Worm (Caenorhabditis elegans) whole organism, L2 larva: ENCODE data around the gene B0524.2.

Source experiments
- C34F6.9 ChIP-seq: fragments of 150-350 bp; optimal IDR thresholded peaks from 2 replicates; lab custom pipeline; 2014; ENCODE audit warnings: missing biosample characterization, missing genetic modification characterization
- F13H6.1 ChIP-seq: sonication (generic microtip); optimal IDR thresholded peaks from 2 replicates; lab custom pipeline; 2016; ENCODE audit warnings: missing genetic modification characterization, missing compliant biosample characterization
- R02D3.7 ChIP-seq: fragments of 150-350 bp; optimal IDR thresholded peaks from 2 replicates; lab custom pipeline; 2014; ENCODE audit warnings: missing biosample characterization, missing genetic modification characterization
- Y55F3AM.14 ChIP-seq: fragments of 200-800 bp; sonication (Bioruptor generic); optimal IDR thresholded peaks from 2 replicates; lab custom pipeline; 2018; ENCODE audit warnings: mild to moderate bottlenecking, missing genetic modification characterization, missing compliant biosample characterization
- ZK546.5 ChIP-seq: sonication (generic microtip); optimal IDR thresholded peaks from 2 replicates; lab custom pipeline; 2017; ENCODE audit warnings: missing biosample characterization, missing genetic modification characterization
- alr-1 ChIP-seq: fragments of 150-350 bp; optimal IDR thresholded peaks from 2 replicates; lab custom pipeline; 2014; ENCODE audit warnings: missing biosample characterization, missing genetic modification characterization
- aly-2 ChIP-seq: fragments of 150-350 bp; optimal IDR thresholded peaks from 2 replicates; lab custom pipeline; 2014; ENCODE audit warnings: missing biosample characterization, missing genetic modification characterization
- ama-1 ChIP-seq: fragments of 150-350 bp; optimal IDR thresholded peaks from 2 replicates; lab custom pipeline; 2018; ENCODE audit warnings: inconsistent platforms
- blmp-1 ChIP-seq: sonication (generic microtip); optimal IDR thresholded peaks from 2 replicates; lab custom pipeline; 2017; ENCODE audit warnings: missing genetic modification characterization, mild to moderate bottlenecking, missing compliant biosample characterization, antibody characterized with exemption, moderate library complexity; ENCODE audit not compliant: insufficient read depth
- ceh-16 ChIP-seq: fragments of 150-350 bp; optimal IDR thresholded peaks from 2 replicates; lab custom pipeline; 2014; ENCODE audit warnings: missing biosample characterization, missing genetic modification characterization
- ceh-82 ChIP-seq: fragments of 150-350 bp; optimal IDR thresholded peaks from 2 replicates; lab custom pipeline; 2014; ENCODE audit warnings: missing biosample characterization, missing genetic modification characterization
- crh-2 ChIP-seq: sonication (generic microtip); optimal IDR thresholded peaks from 2 replicates; lab custom pipeline; 2017; ENCODE audit warnings: missing biosample characterization, missing genetic modification characterization
- dmd-4 ChIP-seq: sonication (generic microtip); optimal IDR thresholded peaks from 2 replicates; lab custom pipeline; 2017; ENCODE audit warnings: missing biosample characterization, missing genetic modification characterization
- egl-27 ChIP-seq: sonication (generic microtip); optimal IDR thresholded peaks from 3 replicates; lab custom pipeline; 2017; ENCODE audit warnings: missing biosample characterization, missing genetic modification reagents, missing genetic modification characterization
- elt-1 ChIP-seq: fragments of 150-350 bp; optimal IDR thresholded peaks from 2 replicates; lab custom pipeline; 2014; ENCODE audit warnings: missing biosample characterization, missing genetic modification characterization
- elt-3 ChIP-seq: sonication (generic microtip); optimal IDR thresholded peaks from 2 replicates; lab custom pipeline; 2017; ENCODE audit warnings: missing biosample characterization, missing genetic modification characterization
- fos-1 ChIP-seq: fragments of 150-350 bp; optimal IDR thresholded peaks from 2 replicates; lab custom pipeline; 2014; ENCODE audit warnings: missing biosample characterization, missing genetic modification characterization
- gmeb-1 ChIP-seq: fragments of 150-350 bp; optimal IDR thresholded peaks from 2 replicates; lab custom pipeline; 2014; ENCODE audit warnings: missing biosample characterization, missing genetic modification characterization
- lin-11 ChIP-seq: fragments of 150-350 bp; sonication (generic microtip); optimal IDR thresholded peaks from 2 replicates; lab custom pipeline; 2014; ENCODE audit warnings: missing biosample characterization, missing genetic modification characterization, inconsistent platforms, mixed read lengths
- lin-13 ChIP-seq: fragments of 150-350 bp; optimal IDR thresholded peaks from 2 replicates; lab custom pipeline; 2014; ENCODE audit warnings: missing biosample characterization, missing genetic modification reagents, missing genetic modification characterization
- lin-39 ChIP-seq: fragments of 150-350 bp; optimal IDR thresholded peaks from 2 replicates; lab custom pipeline; 2014; ENCODE audit warnings: missing biosample characterization, missing genetic modification reagents, missing genetic modification characterization
- lsy-2 ChIP-seq, 2 experiments: fragments of 150-350 bp in 1 of 2; sonication (generic microtip) in 1 of 2; optimal IDR thresholded peaks; 2 replicates each; lab custom pipeline; 2014 to 2017; ENCODE audit warnings: missing biosample characterization in 2 of 2, missing genetic modification characterization in 2 of 2
- mab-5 ChIP-seq: fragments of 150-350 bp; optimal IDR thresholded peaks from 2 replicates; lab custom pipeline; 2014; ENCODE audit warnings: missing biosample characterization, missing genetic modification characterization
- mbf-1 ChIP-seq: sonication (generic microtip); optimal IDR thresholded peaks from 2 replicates; lab custom pipeline; 2017; ENCODE audit warnings: missing biosample characterization, missing genetic modification characterization
- mdl-1 ChIP-seq, 2 experiments: fragments of 150-350 bp in 1 of 2; sonication (generic microtip) in 1 of 2; optimal IDR thresholded peaks; 2 replicates each; lab custom pipeline; 2017; ENCODE audit warnings: missing biosample characterization in 2 of 2, missing genetic modification characterization in 2 of 2
- nhr-10 ChIP-seq: sonication (generic microtip); optimal IDR thresholded peaks from 2 replicates; lab custom pipeline; 2017; ENCODE audit warnings: missing biosample characterization, missing genetic modification characterization
- nhr-11 ChIP-seq: fragments of 150-350 bp; optimal IDR thresholded peaks from 2 replicates; lab custom pipeline; 2014; ENCODE audit warnings: missing biosample characterization, missing genetic modification characterization
- nhr-12 ChIP-seq: fragments of 150-350 bp; optimal IDR thresholded peaks from 2 replicates; lab custom pipeline; 2014; ENCODE audit warnings: missing biosample characterization, missing genetic modification characterization
- nhr-129 ChIP-seq: fragments of 150-350 bp; optimal IDR thresholded peaks from 2 replicates; lab custom pipeline; 2014; ENCODE audit warnings: missing biosample characterization, missing genetic modification characterization
- nhr-21 ChIP-seq: fragments of 150-350 bp; optimal IDR thresholded peaks from 2 replicates; lab custom pipeline; 2014; ENCODE audit warnings: missing biosample characterization, missing genetic modification characterization
- nhr-23 ChIP-seq: fragments of 150-350 bp; optimal IDR thresholded peaks from 2 replicates; lab custom pipeline; 2014; ENCODE audit warnings: missing biosample characterization, missing genetic modification reagents, missing genetic modification characterization
- nhr-237 ChIP-seq: fragments of 150-350 bp; optimal IDR thresholded peaks from 2 replicates; lab custom pipeline; 2014; ENCODE audit warnings: missing biosample characterization, missing genetic modification characterization
- nhr-25 ChIP-seq: fragments of 150-350 bp; sonication (generic microtip); optimal IDR thresholded peaks from 3 replicates; lab custom pipeline; 2014; ENCODE audit warnings: missing biosample characterization, missing genetic modification characterization
- nhr-6 ChIP-seq: fragments of 150-350 bp; optimal IDR thresholded peaks from 2 replicates; lab custom pipeline; 2014; ENCODE audit warnings: missing biosample characterization, missing genetic modification characterization
- nhr-77 ChIP-seq: fragments of 150-350 bp; optimal IDR thresholded peaks from 2 replicates; lab custom pipeline; 2014; ENCODE audit warnings: missing biosample characterization, missing genetic modification characterization
- peb-1 ChIP-seq: fragments of 150-350 bp; optimal IDR thresholded peaks from 2 replicates; lab custom pipeline; 2014; ENCODE audit warnings: missing biosample characterization, missing genetic modification characterization
- sem-4 ChIP-seq: fragments of 150-350 bp; optimal IDR thresholded peaks from 2 replicates; lab custom pipeline; 2014; ENCODE audit warnings: missing biosample characterization, missing genetic modification reagents, missing genetic modification characterization
- skn-1 ChIP-seq: sonication (generic microtip); optimal IDR thresholded peaks from 2 replicates; lab custom pipeline; 2017; ENCODE audit warnings: missing biosample characterization, missing genetic modification characterization
- sma-3 ChIP-seq: sonication (generic microtip); optimal IDR thresholded peaks from 2 replicates; lab custom pipeline; 2016; ENCODE audit warnings: missing genetic modification reagents, missing genetic modification characterization, missing compliant biosample characterization
- sma-9 ChIP-seq, 2 experiments: fragments of 150-350 bp in 1 of 2; sonication (generic microtip) in 1 of 2; optimal IDR thresholded peaks; 2 replicates each; lab custom pipeline; 2014 to 2016; ENCODE audit warnings: missing genetic modification characterization in 2 of 2, mild to moderate bottlenecking in 1 of 2, missing biosample characterization in 1 of 2, missing compliant biosample characterization in 1 of 2, missing genetic modification reagents in 1 of 2, moderate library complexity in 1 of 2
- snpc-4 ChIP-seq: fragments of 150-350 bp; optimal IDR thresholded peaks from 2 replicates; lab custom pipeline; 2014; ENCODE audit warnings: missing biosample characterization, missing genetic modification characterization
- unc-39 ChIP-seq: fragments of 150-350 bp; optimal IDR thresholded peaks from 2 replicates; lab custom pipeline; 2014; ENCODE audit warnings: missing biosample characterization, missing genetic modification characterization
- unc-55 ChIP-seq: fragments of 150-350 bp; sonication (generic microtip); optimal IDR thresholded peaks from 3 replicates; lab custom pipeline; 2014; ENCODE audit warnings: missing biosample characterization, missing genetic modification reagents, missing genetic modification characterization
- unc-62 ChIP-seq: fragments of 150-350 bp; optimal IDR thresholded peaks from 2 replicates; lab custom pipeline; 2014; ENCODE audit warnings: missing biosample characterization, missing genetic modification reagents, missing genetic modification characterization
- zag-1 ChIP-seq: fragments of 150-350 bp; optimal IDR thresholded peaks from 2 replicates; lab custom pipeline; 2014; ENCODE audit warnings: missing biosample characterization, missing genetic modification characterization
- ztf-1 ChIP-seq: fragments of 200-800 bp; sonication (Bioruptor generic); conservative IDR thresholded peaks from 2 replicates; pipeline ENCODE4 v1.3.6; 2022; ENCODE audit warnings: missing genetic modification characterization, missing compliant biosample characterization
- ztf-11 ChIP-seq: sonication (generic microtip); optimal IDR thresholded peaks from 2 replicates; lab custom pipeline; 2017; ENCODE audit warnings: missing biosample characterization, missing genetic modification characterization
- ztf-4 ChIP-seq: fragments of 150-350 bp; optimal IDR thresholded peaks from 2 replicates; lab custom pipeline; 2014; ENCODE audit warnings: missing biosample characterization, missing genetic modification characterization

The B0524.2 gene

DNA sequence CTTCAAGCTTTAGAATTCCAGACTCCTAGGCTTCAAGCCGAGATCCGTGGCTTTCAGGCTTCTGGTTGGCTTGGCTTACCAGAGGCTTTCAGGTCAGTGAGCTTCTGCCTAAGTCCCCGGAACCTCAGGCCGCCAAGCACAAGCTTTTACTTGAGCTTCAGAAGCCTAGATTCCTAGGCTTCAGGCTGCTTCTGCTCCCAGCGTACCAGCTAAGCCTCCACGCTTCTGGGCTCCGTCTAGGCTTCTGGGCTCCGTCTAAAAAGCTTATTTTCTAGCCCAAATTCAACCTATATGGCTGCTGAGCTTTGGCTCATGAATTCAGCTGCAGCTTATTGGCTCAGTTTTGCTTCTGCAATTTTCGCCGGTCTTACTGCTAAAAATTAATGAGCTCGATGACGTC, 31.9 kb downstream of the B0524.2 start:
- TF ChIP-seq sma-9 (GFP tag; optimal IDR thresholded peaks at IDR 0.05; lab: Kevin White, UChicago) (peak; percentile 46), sma-9 (tag; optimal IDR thresholded peaks at IDR 0.05; lab: Kevin White, UChicago) (no peak), nhr-237 (tag; lab: Kevin White, UChicago) (no peak)

DNA sequence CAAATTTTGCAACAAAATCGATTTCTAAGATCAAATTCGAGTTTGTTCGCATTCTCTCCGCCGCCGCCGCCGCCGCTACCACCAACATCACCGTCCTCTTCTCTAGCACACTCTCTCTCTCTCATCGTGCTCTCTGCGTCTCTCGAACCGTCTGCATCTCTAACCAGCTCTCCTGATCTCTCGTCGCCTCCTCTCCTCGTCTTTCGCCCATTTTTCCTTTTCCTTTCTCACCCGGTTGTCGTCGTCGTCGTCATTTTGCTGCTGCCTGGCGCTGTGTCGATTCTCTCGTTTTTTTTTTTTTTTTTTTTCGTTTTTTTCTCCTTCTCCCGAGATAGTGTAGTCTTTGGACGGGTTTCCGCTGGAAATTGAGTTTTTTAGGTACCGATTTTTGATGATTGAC, 32.6 kb downstream of the B0524.2 start:
- TF ChIP-seq C34F6.9 (peak; percentile 64), ztf-4 (tag; lab: Kevin White, UChicago) (peak; percentile 81), ztf-1 (no peak), alr-1 (no peak), ZK546.5 (no peak), sma-3 (peak; percentile 94), F13H6.1 (peak; percentile 99), zag-1 (tag; lab: Kevin White, UChicago) (peak; percentile 40), lin-39 (tag; lab: Kevin White, UChicago) (no peak), ceh-16 (no peak), unc-39 (tag; lab: Kevin White, UChicago) (no peak), dmd-4 (tag; lab: Kevin White, UChicago) (no peak), sem-4 (tag; lab: Kevin White, UChicago) (peak; percentile 92), fos-1 (tag; lab: Kevin White, UChicago) (peak; percentile 62), peb-1 (tag; lab: Kevin White, UChicago) (no peak), nhr-237 (tag; lab: Kevin White, UChicago) (no peak), elt-1 (tag; lab: Kevin White, UChicago) (peak; percentile 38), nhr-129 (tag; lab: Kevin White, UChicago) (peak; percentile 73), nhr-11 (no peak), blmp-1 (tag; lab: Kevin White, UChicago) (peak; percentile 96), sma-9 (GFP tag; optimal IDR thresholded peaks at IDR 0.05; lab: Kevin White, UChicago) (peak; percentile 100), sma-9 (tag; optimal IDR thresholded peaks at IDR 0.05; lab: Kevin White, UChicago) (peak; percentile 91), nhr-25 (peak; percentile 93), mdl-1 (tag; optimal IDR thresholded peaks at IDR 0.05; lab: Kevin White, UChicago) (peak; percentile 61 to 86), ztf-11 (tag; lab: Kevin White, UChicago) (no peak), crh-2 (tag; lab: Kevin White, UChicago) (peak; percentile 89), unc-62 (GFP tag; lab: Kevin White, UChicago) (peak; percentile 42), nhr-21 (tag; lab: Kevin White, UChicago) (peak; percentile 94), nhr-6 (peak; percentile 56), nhr-10 (tag; lab: Kevin White, UChicago) (peak; percentile 25), unc-55 (GFP tag; lab: Kevin White, UChicago) (peak; percentile 96), egl-27 (tag; lab: Kevin White, UChicago) (peak; percentile 99), lin-11 (tag; lab: Kevin White, UChicago) (peak; percentile 75), ama-1 (lab: Kevin White, UChicago) (peak; percentile 49), elt-3 (tag; lab: Kevin White, UChicago) (no peak), ceh-82 (tag; lab: Kevin White, UChicago) (peak; percentile 47), nhr-77 (tag; lab: Kevin White, UChicago) (peak; percentile 33), lin-13 (GFP tag; lab: Kevin White, UChicago) (peak; percentile 92), mbf-1 (no peak), Y55F3AM.14 (GFP tag; lab: Kevin White, UChicago) (peak; percentile 95), gmeb-1 (tag; lab: Kevin White, UChicago) (peak; percentile 84), R02D3.7 (tag; lab: Kevin White, UChicago) (no peak), mab-5 (peak; percentile 86), lsy-2 (tag; optimal IDR thresholded peaks at IDR 0.05; lab: Kevin White, UChicago) (peak; percentile 52 to 86), skn-1 (no peak), nhr-23 (tag; lab: Kevin White, UChicago) (no peak), nhr-12 (no peak), snpc-4 (tag; lab: Kevin White, UChicago) (peak; percentile 38), aly-2 (tag; lab: Kevin White, UChicago) (no peak)
